In the genomic region with DNA sequence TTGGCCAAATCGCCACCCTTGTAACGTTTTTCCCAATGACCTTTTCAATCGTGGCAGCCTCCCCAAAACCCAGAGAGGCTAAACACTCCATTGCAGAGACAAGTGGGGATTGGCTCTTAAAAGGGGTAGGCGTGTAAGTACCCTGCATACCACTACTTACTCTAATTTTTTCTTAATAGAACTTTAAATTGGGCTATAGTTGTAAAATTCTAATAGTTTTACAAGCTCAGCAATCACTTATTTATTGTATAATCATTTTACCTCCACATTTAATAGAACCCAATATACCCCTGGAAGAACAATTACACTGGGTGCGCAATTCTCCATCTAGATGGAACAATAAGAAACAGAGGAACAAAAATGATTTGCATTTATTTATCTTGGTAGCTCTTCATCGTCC, we compare ENCODE assay signal across 1 fruit fly cellular context.
TF ChIP-seq lines count a peak whose summit lies in the region.

No protein-coding gene starts in this region.

TF ChIP-seq in whole organism, embryonic, 481 proteins besides CTCF, POLR2A, EP300 and RAD21 (continued from another document and continues in another):
- TF ChIP-seq CG4328 (GFP tag; optimal IDR thresholded peaks at IDR 0.05; lab: Kevin White, UChicago) (no peak), Dip3 (GFP tag; optimal IDR thresholded peaks at IDR 0.05; lab: Kevin White, UChicago) (peak; percentile 34), tx (GFP tag; optimal IDR thresholded peaks at IDR 0.05; lab: Kevin White, UChicago) (peak; percentile 41), CG13424 (tag; optimal IDR thresholded peaks at IDR 0.05; lab: Kevin White, UChicago) (peak; percentile 75), btn (GFP tag; optimal IDR thresholded peaks at IDR 0.05; lab: Kevin White, UChicago) (peak; percentile 31), CG6765 (GFP tag; optimal IDR thresholded peaks at IDR 0.05; lab: Kevin White, UChicago) (no peak), CoRest (tag; optimal IDR thresholded peaks at IDR 0.05; lab: Kevin White, UChicago) (peak; percentile 79), CG2889 (GFP tag; IDR thresholded peaks at IDR 0.05; lab: Robert Waterston, UW) (peak; percentile 26; the same call in 1 of the 3 replicates), B-H1 (GFP tag; IDR thresholded peaks at IDR 0.05; lab: Robert Waterston, UW) (peak; percentile 60; the same call in 2 of the 3 replicates), CG12155 (GFP tag; optimal IDR thresholded peaks at IDR 0.05; lab: Kevin White, UChicago) (peak; percentile 52), Ssrp (tag; optimal IDR thresholded peaks at IDR 0.05; lab: Kevin White, UChicago) (peak; percentile 68), Myb (GFP tag; optimal IDR thresholded peaks at IDR 0.05; lab: Kevin White, UChicago) (peak; percentile 40), mld (GFP tag; IDR thresholded peaks at IDR 0.05; lab: Robert Waterston, UW; ENCODE audit: partially characterized antibody) (no peak), CG8478 (optimal IDR thresholded peaks at IDR 0.05; lab: Kevin White, UChicago) (no peak), CG6791 (GFP tag; IDR thresholded peaks at IDR 0.05; lab: Robert Waterston, UW; ENCODE audit: partially characterized antibody) (no peak), CG17186 (GFP tag; optimal IDR thresholded peaks at IDR 0.05; lab: Kevin White, UChicago) (no peak), CG7271 (tag; optimal IDR thresholded peaks at IDR 0.05; lab: Kevin White, UChicago) (no peak), Gsc (GFP tag; IDR thresholded peaks at IDR 0.05; lab: Robert Waterston, UW) (0 out of 2 replicates have a peak, but pooled peaks have one; percentile 39), gcm2 (GFP tag; optimal IDR thresholded peaks at IDR 0.05; lab: Kevin White, UChicago) (peak; percentile 21), ranshi (GFP tag; IDR thresholded peaks at IDR 0.05; lab: Robert Waterston, UW) (peak; percentile 77), tgo (GFP tag; IDR thresholded peaks at IDR 0.05; lab: Robert Waterston, UW) (peak; percentile 77; the same call in 2 of the 3 replicates), CG18476 (GFP tag; optimal IDR thresholded peaks at IDR 0.05; lab: Kevin White, UChicago) (no peak), CG12104 (GFP tag; optimal IDR thresholded peaks at IDR 0.05; lab: Kevin White, UChicago) (peak; percentile 1), dimm (GFP tag; IDR thresholded peaks at IDR 0.05; lab: Robert Waterston, UW) (peak; percentile 31; the same call in 1 of the 2 replicates), CG1602 (GFP tag; optimal IDR thresholded peaks at IDR 0.05; lab: Kevin White, UChicago) (peak; percentile 52), tup (GFP tag; optimal IDR thresholded peaks at IDR 0.05; lab: Kevin White, UChicago) (no peak), CG8388 (GFP tag; optimal IDR thresholded peaks at IDR 0.05; lab: Kevin White, UChicago) (peak; percentile 65), dan (GFP tag; IDR thresholded peaks at IDR 0.05; lab: Robert Waterston, UW) (0 out of 2 replicates have a peak, but pooled peaks have one; percentile 25), CG2199 (GFP tag; IDR thresholded peaks at IDR 0.05; lab: Robert Waterston, UW) (0 out of 3 replicates have a peak, but pooled peaks have one; percentile 79), zf30C (GFP tag; optimal IDR thresholded peaks at IDR 0.05; lab: Kevin White, UChicago) (no peak), CG17328 (GFP tag; IDR thresholded peaks at IDR 0.05; lab: Robert Waterston, UW) (peak; percentile 80), yki (optimal IDR thresholded peaks at IDR 0.05; lab: Kevin White, UChicago) (no peak), Scr (GFP tag; IDR thresholded peaks at IDR 0.05; lab: Robert Waterston, UW; ENCODE audit: partially characterized antibody) (no peak), Fer3 (tag; optimal IDR thresholded peaks at IDR 0.05; lab: Kevin White, UChicago) (peak; percentile 79), ro (GFP tag; IDR thresholded peaks at IDR 0.05; lab: Robert Waterston, UW) (no peak), az2 (GFP tag; optimal IDR thresholded peaks at IDR 0.05; lab: Kevin White, UChicago) (peak; percentile 73), CG11456 (GFP tag; IDR thresholded peaks at IDR 0.05; lab: Robert Waterston, UW) (peak; percentile 78; the same call in 1 of the 3 replicates), CG34376 (GFP tag; optimal IDR thresholded peaks at IDR 0.05; lab: Kevin White, UChicago) (no peak), CG10979 (tag; optimal IDR thresholded peaks at IDR 0.05; lab: Kevin White, UChicago) (peak; percentile 79), CG10462 (GFP tag; optimal IDR thresholded peaks at IDR 0.05; lab: Kevin White, UChicago) (peak; percentile 42), Xrp1 (GFP tag; IDR thresholded peaks at IDR 0.05; lab: Robert Waterston, UW) (peak; percentile 88), Ptx1 (GFP tag; IDR thresholded peaks at IDR 0.05; lab: Robert Waterston, UW) (peak; percentile 85), tll (GFP tag; optimal IDR thresholded peaks at IDR 0.05; lab: Kevin White, UChicago) (no peak), CG11696 (GFP tag; IDR thresholded peaks at IDR 0.05; lab: Robert Waterston, UW) (peak; percentile 57), vvl (GFP tag; IDR thresholded peaks at IDR 0.05; lab: Robert Waterston, UW) (peak; percentile 88), Rx (GFP tag; IDR thresholded peaks at IDR 0.05; lab: Robert Waterston, UW) (peak; percentile 80), CG12236 (GFP tag; optimal IDR thresholded peaks at IDR 0.05; lab: Kevin White, UChicago) (no peak), pb (GFP tag; optimal IDR thresholded peaks at IDR 0.05; lab: Kevin White, UChicago) (no peak), sob (GFP tag; IDR thresholded peaks at IDR 0.05; lab: Robert Waterston, UW) (peak; percentile 79), CG11504 (tag; optimal IDR thresholded peaks at IDR 0.05; lab: Kevin White, UChicago) (peak; percentile 87), Nf-YB (GFP tag; optimal IDR thresholded peaks at IDR 0.05; lab: Kevin White, UChicago) (peak; percentile 30), hb (GFP tag; IDR thresholded peaks at IDR 0.05; lab: Robert Waterston, UW; ENCODE audit: partially characterized antibody) (no peak), luna (GFP tag; optimal IDR thresholded peaks at IDR 0.05; lab: Kevin White, UChicago) (no peak), p53 (GFP tag; optimal IDR thresholded peaks at IDR 0.05; lab: Kevin White, UChicago) (no peak), Stat92E (GFP tag; optimal IDR thresholded peaks at IDR 0.05; lab: Kevin White, UChicago) (no peak), CG30431 (GFP tag; optimal IDR thresholded peaks at IDR 0.05; lab: Kevin White, UChicago) (peak; percentile 55), CG16815 (GFP tag; optimal IDR thresholded peaks at IDR 0.05; lab: Kevin White, UChicago) (peak; percentile 50), slou (GFP tag; optimal IDR thresholded peaks at IDR 0.05; lab: Kevin White, UChicago) (peak; percentile 23), sisA (GFP tag; IDR thresholded peaks at IDR 0.05; lab: Robert Waterston, UW) (peak; percentile 75), CG12942 (GFP tag; optimal IDR thresholded peaks at IDR 0.05; lab: Kevin White, UChicago) (peak; percentile 14), lola (GFP tag; optimal IDR thresholded peaks at IDR 0.05; lab: Kevin White, UChicago) (peak in 1 of 3 experiments; percentile 63), CG10209 (GFP tag; optimal IDR thresholded peaks at IDR 0.05; lab: Kevin White, UChicago) (peak; percentile 76), grau (tag; optimal IDR thresholded peaks at IDR 0.05; lab: Kevin White, UChicago) (peak; percentile 78), CG9727 (GFP tag; optimal IDR thresholded peaks at IDR 0.05; lab: Kevin White, UChicago) (peak; percentile 70), crol (GFP tag; IDR thresholded peaks at IDR 0.05; lab: Robert Waterston, UW) (no peak), oc (tag; optimal IDR thresholded peaks at IDR 0.05; lab: Kevin White, UChicago) (peak; percentile 75), Sox100B (GFP tag; optimal IDR thresholded peaks at IDR 0.05; lab: Kevin White, UChicago) (peak; percentile 64), crp (GFP tag; optimal IDR thresholded peaks at IDR 0.05; lab: Kevin White, UChicago) (no peak), inv (GFP tag; IDR thresholded peaks at IDR 0.05; lab: Robert Waterston, UW; ENCODE audit: partially characterized antibody) (no peak), CG2116 (GFP tag; optimal IDR thresholded peaks at IDR 0.05; lab: Kevin White, UChicago) (peak; percentile 3), CG18599 (GFP tag; optimal IDR thresholded peaks at IDR 0.05; lab: Kevin White, UChicago) (peak; percentile 89), HLHmδ (GFP tag; optimal IDR thresholded peaks at IDR 0.05; lab: Kevin White, UChicago) (no peak), unpg (GFP tag; optimal IDR thresholded peaks at IDR 0.05; lab: Kevin White, UChicago) (peak; percentile 81), kah (GFP tag; optimal IDR thresholded peaks at IDR 0.05; lab: Kevin White, UChicago) (peak; percentile 26), CG3847 (GFP tag; IDR thresholded peaks at IDR 0.05; lab: Robert Waterston, UW) (peak; percentile 67), Spps (tag; optimal IDR thresholded peaks at IDR 0.05; lab: Kevin White, UChicago) (peak; percentile 16), ftz-f1 (GFP tag; optimal IDR thresholded peaks at IDR 0.05; lab: Kevin White, UChicago) (no peak), B-H2 (GFP tag; optimal IDR thresholded peaks at IDR 0.05; lab: Kevin White, UChicago) (no peak), tap (tag; optimal IDR thresholded peaks at IDR 0.05; lab: Kevin White, UChicago) (peak; percentile 75), esg (GFP tag; conservative IDR thresholded peaks at IDR 0.05; lab: Robert Waterston, UW) (peak; percentile 72), CG12219 (GFP tag; optimal IDR thresholded peaks at IDR 0.05; lab: Kevin White, UChicago) (peak; percentile 78), Ravus (GFP tag; IDR thresholded peaks at IDR 0.05; lab: Robert Waterston, UW) (0 out of 2 replicates have a peak, but pooled peaks have one; percentile 18), row (GFP tag; IDR thresholded peaks at IDR 0.05; lab: Robert Waterston, UW) (peak; percentile 88), C15 (GFP tag; IDR thresholded peaks at IDR 0.05; lab: Robert Waterston, UW) (0 out of 3 replicates have a peak, but pooled peaks have one; percentile 42), fru (optimal IDR thresholded peaks at IDR 0.05; lab: Kevin White, UChicago) (no peak), Drgx (GFP tag; IDR thresholded peaks at IDR 0.05; lab: Robert Waterston, UW) (peak; percentile 38; the same call in 1 of the 2 replicates), NfI (GFP tag; optimal IDR thresholded peaks at IDR 0.05; lab: Kevin White, UChicago) (peak; percentile 60), abd-A (tag; optimal IDR thresholded peaks at IDR 0.05; lab: Kevin White, UChicago) (no peak), CG42726 (GFP tag; IDR thresholded peaks at IDR 0.05; lab: Robert Waterston, UW; ENCODE audit: partially characterized antibody) (no peak), ken (GFP tag; IDR thresholded peaks at IDR 0.05; lab: Robert Waterston, UW) (peak; percentile 71), Chrac-16 (GFP tag; optimal IDR thresholded peaks at IDR 0.05; lab: Kevin White, UChicago) (peak; percentile 69), al (GFP tag; IDR thresholded peaks at IDR 0.05; lab: Robert Waterston, UW) (0 out of 2 replicates have a peak, but pooled peaks have one; percentile 37), CG15601 (tag; optimal IDR thresholded peaks at IDR 0.05; lab: Kevin White, UChicago) (peak; percentile 71), gsb (GFP tag; IDR thresholded peaks at IDR 0.05; lab: Robert Waterston, UW) (peak; percentile 65; the same call in 1 of the 2 replicates), CG4820 (GFP tag; optimal IDR thresholded peaks at IDR 0.05; lab: Kevin White, UChicago) (peak; percentile 66), Bgb (GFP tag; IDR thresholded peaks at IDR 0.05; lab: Robert Waterston, UW; ENCODE audit: partially characterized antibody) (no peak), CG17829 (tag; optimal IDR thresholded peaks at IDR 0.05; lab: Kevin White, UChicago) (peak; percentile 69), CG12659 (GFP tag; optimal IDR thresholded peaks at IDR 0.05; lab: Kevin White, UChicago) (peak; percentile 77), ttk (GFP tag; IDR thresholded peaks at IDR 0.05; lab: Robert Waterston, UW) (peak; percentile 79), CG32767 (GFP tag; IDR thresholded peaks at IDR 0.05; lab: Robert Waterston, UW) (peak; percentile 50; the same call in 1 of the 2 replicates), psq (GFP tag; optimal IDR thresholded peaks at IDR 0.05; lab: Kevin White, UChicago) (no peak), CG7745 (tag; optimal IDR thresholded peaks at IDR 0.05; lab: Kevin White, UChicago) (no peak), CG11723 (GFP tag; optimal IDR thresholded peaks at IDR 0.05; lab: Kevin White, UChicago) (peak; percentile 46), CG13123 (GFP tag; optimal IDR thresholded peaks at IDR 0.05; lab: Kevin White, UChicago) (no peak), Nf-YA (GFP tag; IDR thresholded peaks at IDR 0.05; lab: Robert Waterston, UW) (0 out of 2 replicates have a peak, but pooled peaks have one; percentile 45), repo (GFP tag; optimal IDR thresholded peaks at IDR 0.05; lab: Kevin White, UChicago) (peak; percentile 26), Pdp1 (GFP tag; optimal IDR thresholded peaks at IDR 0.05; lab: Kevin White, UChicago) (peak; percentile 62 to 69), hth (optimal IDR thresholded peaks at IDR 0.05; lab: Kevin White, UChicago) (no peak), CG17568 (GFP tag; optimal IDR thresholded peaks at IDR 0.05; lab: Kevin White, UChicago) (peak; percentile 61), CG17359 (tag; optimal IDR thresholded peaks at IDR 0.05; lab: Kevin White, UChicago) (peak; percentile 81), PHDP (tag; optimal IDR thresholded peaks at IDR 0.05; lab: Kevin White, UChicago) (peak; percentile 80), gfzf (GFP tag; optimal IDR thresholded peaks at IDR 0.05; lab: Kevin White, UChicago) (no peak), sim (GFP tag; IDR thresholded peaks at IDR 0.05; lab: Robert Waterston, UW) (peak; percentile 68), CG32532 (GFP tag; IDR thresholded peaks at IDR 0.05; lab: Robert Waterston, UW) (peak; percentile 75), CG7963 (GFP tag; IDR thresholded peaks at IDR 0.05; lab: Robert Waterston, UW; ENCODE audit: partially characterized antibody) (no peak), otp (GFP tag; IDR thresholded peaks at IDR 0.05; lab: Robert Waterston, UW) (peak; percentile 60; the same call in 1 of the 3 replicates), NK7.1 (GFP tag; optimal IDR thresholded peaks at IDR 0.05; lab: Kevin White, UChicago) (peak; percentile 25), Vsx1 (GFP tag; optimal IDR thresholded peaks at IDR 0.05; lab: Kevin White, UChicago) (peak; percentile 35), CG7839 (tag; optimal IDR thresholded peaks at IDR 0.05; lab: Kevin White, UChicago) (peak; percentile 86), TFAM (GFP tag; optimal IDR thresholded peaks at IDR 0.05; lab: Kevin White, UChicago) (no peak), CG6175 (GFP tag; IDR thresholded peaks at IDR 0.05; lab: Robert Waterston, UW) (peak; percentile 52; the same call in 1 of the 3 replicates), CG43689 (GFP tag; IDR thresholded peaks at IDR 0.05; lab: Robert Waterston, UW) (no peak; the same call in 1 of the 2 replicates), MESR4 (GFP tag; optimal IDR thresholded peaks at IDR 0.05; lab: Kevin White, UChicago) (no peak), CG13287 (GFP tag; IDR thresholded peaks at IDR 0.05; lab: Robert Waterston, UW; ENCODE audit: partially characterized antibody) (no peak)
